Worm (Caenorhabditis elegans) whole organism, L1 larva: ENCODE results near the gene F26G1.10.

Experiments
- C04F5.9 ChIP-seq: sonication (generic microtip); optimal IDR thresholded peaks from 2 replicates; lab custom pipeline; 2016; ENCODE audit warnings: missing genetic modification characterization, missing compliant biosample characterization
- C16A3.4 ChIP-seq: fragments of 150-350 bp; optimal IDR thresholded peaks from 2 replicates; lab custom pipeline; 2014; ENCODE audit warnings: missing biosample characterization, missing genetic modification characterization
- C34B4.2 ChIP-seq: sonication (generic microtip); optimal IDR thresholded peaks from 2 replicates; lab custom pipeline; 2017; ENCODE audit warnings: mild to moderate bottlenecking, missing genetic modification characterization, missing compliant biosample characterization
- aly-2 ChIP-seq: fragments of 150-350 bp; optimal IDR thresholded peaks from 2 replicates; lab custom pipeline; 2014; ENCODE audit warnings: missing biosample characterization, missing genetic modification characterization
- ama-1 ChIP-seq: fragments of 150-350 bp; optimal IDR thresholded peaks from 2 replicates; lab custom pipeline; 2014
- blmp-1 ChIP-seq: fragments of 150-350 bp; optimal IDR thresholded peaks from 2 replicates; lab custom pipeline; 2014; ENCODE audit warnings: missing biosample characterization, missing genetic modification characterization
- ceh-8 ChIP-seq: fragments of 200-800 bp; sonication (Bioruptor generic); optimal IDR thresholded peaks from 2 replicates; lab custom pipeline; 2018; ENCODE audit warnings: mild to moderate bottlenecking, missing genetic modification characterization, moderate library complexity, missing compliant biosample characterization
- ceh-82 ChIP-seq, 3 experiments: fragments of 150-350 bp in 1 of 3; sonication (generic microtip) in 2 of 3; optimal IDR thresholded peaks; 2 replicates each; lab custom pipeline; 2014 to 2017; ENCODE audit warnings: missing biosample characterization in 3 of 3, missing genetic modification characterization in 3 of 3
- ceh-88 ChIP-seq: fragments of 200-800 bp; sonication (Bioruptor generic); IDR thresholded peaks from 2 replicates; pipeline ENCODE4 v1.3.6; 2022; ENCODE audit warnings: missing genetic modification characterization, missing compliant biosample characterization
- ceh-90 ChIP-seq: sonication (generic microtip); optimal IDR thresholded peaks from 2 replicates; lab custom pipeline; 2016; ENCODE audit warnings: missing genetic modification characterization, missing compliant biosample characterization
- ces-1 ChIP-seq: fragments of 150-350 bp; optimal IDR thresholded peaks from 2 replicates; lab custom pipeline; 2014; ENCODE audit warnings: missing biosample characterization, missing genetic modification reagents, missing genetic modification characterization
- dpl-1 ChIP-seq, 3 experiments: fragments of 150-350 bp in 2 of 3; sonication (generic microtip) in 1 of 3; optimal IDR thresholded peaks; 2 replicates each; lab custom pipeline; 2014 to 2017; ENCODE audit warnings: missing biosample characterization in 3 of 3, missing genetic modification characterization in 3 of 3, missing genetic modification reagents in 3 of 3
- efl-1 ChIP-seq, 4 experiments: fragments of 150-350 bp; optimal IDR thresholded peaks in 3 of 4; peaks in 1 of 4; 1 replicate in 1 of 4; 2 replicates in 3 of 4; lab custom pipeline; 2014; ENCODE audit warnings: missing biosample characterization in 2 of 4, missing genetic modification characterization in 2 of 4, missing genetic modification reagents in 2 of 4
- egl-13 ChIP-seq: sonication (generic microtip); optimal IDR thresholded peaks from 2 replicates; lab custom pipeline; 2016; ENCODE audit warnings: missing genotype, missing genetic modification reagents, missing genetic modification characterization, missing compliant biosample characterization
- egl-27 ChIP-seq, 2 experiments: fragments of 150-350 bp in 1 of 2; sonication (generic microtip); optimal IDR thresholded peaks; 3 replicates each; lab custom pipeline; 2017 to 2018; ENCODE audit warnings: missing biosample characterization in 2 of 2, missing genetic modification characterization in 2 of 2, missing genetic modification reagents in 2 of 2
- elt-2 ChIP-seq: sonication (generic microtip); optimal IDR thresholded peaks from 2 replicates; lab custom pipeline; 2016; ENCODE audit warnings: missing genetic modification characterization, mild to moderate bottlenecking, inconsistent platforms, missing compliant biosample characterization, missing genetic modification reagents
- elt-3 ChIP-seq, 6 experiments: fragments of 150-350 bp in 1 of 6; sonication (generic microtip); optimal IDR thresholded peaks; 2 replicates each; lab custom pipeline; 2017 to 2018; ENCODE audit warnings: missing biosample characterization in 6 of 6, missing genetic modification characterization in 6 of 6, inconsistent platforms in 1 of 6
- fos-1 ChIP-seq: fragments of 150-350 bp; optimal IDR thresholded peaks from 2 replicates; lab custom pipeline; 2014; ENCODE audit warnings: missing biosample characterization, missing genetic modification characterization
- grh-1 ChIP-seq: fragments of 200-800 bp; sonication (Bioruptor generic); IDR thresholded peaks from 2 replicates; pipeline ENCODE4 v1.3.6; 2022; ENCODE audit warnings: missing genetic modification reagents, missing genetic modification characterization, missing compliant biosample characterization
- hlh-17 ChIP-seq: fragments of 200-800 bp; sonication (Bioruptor generic); optimal IDR thresholded peaks from 2 replicates; lab custom pipeline; 2018; ENCODE audit warnings: missing genetic modification characterization, mild to moderate bottlenecking, missing compliant biosample characterization, moderate library complexity, borderline replicate concordance
- hlh-4 ChIP-seq: sonication (generic microtip); optimal IDR thresholded peaks from 2 replicates; lab custom pipeline; 2016; ENCODE audit warnings: mild to moderate bottlenecking, missing genetic modification characterization, missing compliant biosample characterization
- jun-1 ChIP-seq: fragments of 150-350 bp; optimal IDR thresholded peaks from 2 replicates; lab custom pipeline; 2014; ENCODE audit warnings: missing biosample characterization, missing genetic modification reagents, missing genetic modification characterization
- lin-13 ChIP-seq: fragments of 150-350 bp; optimal IDR thresholded peaks from 2 replicates; lab custom pipeline; 2014; ENCODE audit warnings: missing biosample characterization, missing genetic modification reagents, missing genetic modification characterization
- lin-14 ChIP-seq: fragments of 200-800 bp; sonication (Bioruptor generic); optimal IDR thresholded peaks from 2 replicates; lab custom pipeline; 2018; ENCODE audit warnings: mild to moderate bottlenecking, missing genetic modification characterization, moderate library complexity, missing compliant biosample characterization
- lin-35 ChIP-seq, 2 experiments: fragments of 150-350 bp; optimal IDR thresholded peaks; 2 replicates each; lab custom pipeline; 2014; ENCODE audit warnings: missing biosample characterization in 2 of 2, missing genetic modification characterization in 2 of 2, missing genetic modification reagents in 2 of 2
- lin-39 ChIP-seq: fragments of 150-350 bp; optimal IDR thresholded peaks from 2 replicates; lab custom pipeline; 2014; ENCODE audit warnings: missing biosample characterization, missing genetic modification reagents, missing genetic modification characterization
- lir-3 ChIP-seq: sonication (generic microtip); optimal IDR thresholded peaks from 2 replicates; lab custom pipeline; 2016; ENCODE audit warnings: mild to moderate bottlenecking, missing genetic modification characterization, moderate library complexity, missing compliant biosample characterization; ENCODE audit not compliant: poor library complexity
- lsy-2 ChIP-seq, 2 experiments: fragments of 150-350 bp; optimal IDR thresholded peaks; 2 replicates each; lab custom pipeline; 2014; ENCODE audit warnings: missing biosample characterization in 2 of 2, missing genetic modification characterization in 2 of 2
- mab-9 ChIP-seq: fragments of 200-800 bp; sonication (Bioruptor generic); IDR thresholded peaks from 2 replicates; pipeline ENCODE4 v1.3.6; 2022; ENCODE audit warnings: missing genetic modification reagents, missing genetic modification characterization, missing compliant biosample characterization
- mdl-1 ChIP-seq, 2 experiments: fragments of 150-350 bp; optimal IDR thresholded peaks; 2 replicates each; lab custom pipeline; 2014 to 2017; ENCODE audit warnings: missing biosample characterization in 2 of 2, missing genetic modification characterization in 2 of 2, inconsistent platforms in 1 of 2
- mef-2 ChIP-seq: fragments of 150-350 bp; optimal IDR thresholded peaks from 2 replicates; lab custom pipeline; 2014; ENCODE audit warnings: missing biosample characterization, missing genetic modification characterization
- nhr-20 ChIP-seq: sonication (generic microtip); optimal IDR thresholded peaks from 2 replicates; lab custom pipeline; 2016; ENCODE audit warnings: mild to moderate bottlenecking, missing genetic modification characterization, missing compliant biosample characterization
- nhr-237 ChIP-seq: fragments of 150-350 bp; optimal IDR thresholded peaks from 2 replicates; lab custom pipeline; 2014; ENCODE audit warnings: missing biosample characterization, missing genetic modification characterization
- nhr-47 ChIP-seq: sonication (generic microtip); optimal IDR thresholded peaks from 2 replicates; lab custom pipeline; 2016; ENCODE audit warnings: mild to moderate bottlenecking, missing genetic modification characterization, moderate library complexity, missing compliant biosample characterization
- nhr-71 ChIP-seq: sonication (generic microtip); optimal IDR thresholded peaks from 2 replicates; lab custom pipeline; 2016; ENCODE audit warnings: mild to moderate bottlenecking, missing genetic modification characterization, moderate library complexity, missing compliant biosample characterization
- nhr-76 ChIP-seq: sonication (generic microtip); optimal IDR thresholded peaks from 2 replicates; lab custom pipeline; 2017; ENCODE audit warnings: missing biosample characterization, missing genetic modification characterization
- nhr-85 ChIP-seq: sonication (generic microtip); peaks from one replicate; lab custom pipeline; 2016; ENCODE audit warnings: missing genetic modification characterization, inconsistent platforms, missing compliant biosample characterization
- nhr-90 ChIP-seq: sonication (generic microtip); optimal IDR thresholded peaks from 2 replicates; lab custom pipeline; 2016; ENCODE audit warnings: mild to moderate bottlenecking, missing genetic modification characterization, missing compliant biosample characterization; ENCODE audit not compliant: poor library complexity
- pag-3 ChIP-seq: sonication (generic microtip); optimal IDR thresholded peaks from 2 replicates; lab custom pipeline; 2017; ENCODE audit warnings: missing genetic modification characterization, mild to moderate bottlenecking, missing compliant biosample characterization, antibody characterized with exemption, borderline replicate concordance; ENCODE audit not compliant: insufficient read depth
- snu-23 ChIP-seq: sonication (generic microtip); optimal IDR thresholded peaks from 2 replicates; lab custom pipeline; 2016; ENCODE audit warnings: missing genetic modification characterization, missing compliant biosample characterization
- sox-4 ChIP-seq: sonication (generic microtip); optimal IDR thresholded peaks from 2 replicates; lab custom pipeline; 2016; ENCODE audit warnings: missing genetic modification characterization, missing compliant biosample characterization
- sptf-1 ChIP-seq: fragments of 150-350 bp; optimal IDR thresholded peaks from 2 replicates; lab custom pipeline; 2014; ENCODE audit warnings: missing biosample characterization, missing genetic modification characterization
- sup-37 ChIP-seq: fragments of 200-800 bp; sonication (Bioruptor generic); optimal IDR thresholded peaks from 2 replicates; lab custom pipeline; 2018; ENCODE audit warnings: mild to moderate bottlenecking, missing genetic modification characterization, missing compliant biosample characterization
- swsn-7 ChIP-seq: sonication (generic microtip); optimal IDR thresholded peaks from 2 replicates; lab custom pipeline; 2016; ENCODE audit warnings: missing genetic modification characterization, missing compliant biosample characterization
- tbx-2 ChIP-seq: sonication (generic microtip); optimal IDR thresholded peaks from 2 replicates; lab custom pipeline; 2016; ENCODE audit warnings: missing genetic modification characterization, missing compliant biosample characterization
- tlp-1 ChIP-seq: fragments of 150-350 bp; optimal IDR thresholded peaks from 2 replicates; lab custom pipeline; 2014; ENCODE audit warnings: missing biosample characterization, missing genetic modification characterization
- unc-130 ChIP-seq: fragments of 150-350 bp; optimal IDR thresholded peaks from 2 replicates; lab custom pipeline; 2017; ENCODE audit warnings: missing biosample characterization, missing genetic modification characterization, inconsistent platforms
- zag-1 ChIP-seq: fragments of 150-350 bp; optimal IDR thresholded peaks from 2 replicates; lab custom pipeline; 2014; ENCODE audit warnings: missing biosample characterization, missing genetic modification characterization
- zip-4 ChIP-seq: fragments of 200-800 bp; sonication (Bioruptor generic); optimal IDR thresholded peaks from 2 replicates; lab custom pipeline; 2018; ENCODE audit warnings: mild to moderate bottlenecking, missing genetic modification characterization, moderate library complexity, missing compliant biosample characterization
- ztf-11 ChIP-seq, 2 experiments: sonication (generic microtip); optimal IDR thresholded peaks; 2 replicates each; lab custom pipeline; 2016 to 2017; ENCODE audit warnings: missing genetic modification characterization in 2 of 2, missing biosample characterization in 1 of 2, missing compliant biosample characterization in 1 of 2

The F26G1.10 gene

ce11 chrII:4739984-4740462, 34.2 kb upstream of the F26G1.10 start, which contains the start of gene eas-1 (continued):
- TF ChIP-seq lir-3 (peak; percentile 95), elt-3 (tag; optimal IDR thresholded peaks at IDR 0.05; lab: Kevin White, UChicago) (peak in 3 of 6 experiments; percentile 1 to 79 (median 19)), lin-39 (tag; lab: Kevin White, UChicago) (peak; percentile 35), nhr-76 (no peak), sup-37 (no peak), ceh-82 (tag; optimal IDR thresholded peaks at IDR 0.05; lab: Kevin White, UChicago) (peak; percentile 62 to 79 (median 78)), pag-3 (tag; lab: Kevin White, UChicago) (no peak), sox-4 (tag; lab: Kevin White, UChicago) (peak; percentile 87), lsy-2 (tag; optimal IDR thresholded peaks at IDR 0.05; lab: Kevin White, UChicago) (peak; percentile 82 to 87), lin-14 (GFP tag; lab: Kevin White, UChicago) (peak; percentile 83), C34B4.2 (tag; lab: Kevin White, UChicago) (no peak), nhr-71 (peak; percentile 91), lin-13 (GFP tag; lab: Kevin White, UChicago) (peak; percentile 37), aly-2 (tag; lab: Kevin White, UChicago) (no peak), hlh-17 (GFP tag; lab: Kevin White, UChicago) (no peak), mab-9 (peak; percentile 69), nhr-47 (tag; lab: Kevin White, UChicago) (peak; percentile 92), nhr-237 (peak; percentile 26), tlp-1 (no peak), sptf-1 (no peak), snu-23 (peak; percentile 86), mef-2 (peak; percentile 9), hlh-4 (tag; lab: Kevin White, UChicago) (no peak), swsn-7 (tag; lab: Kevin White, UChicago) (peak; percentile 79), ceh-88 (GFP tag; lab: Robert Waterston, UW) (peak; percentile 57; the same call in 1 of the 2 replicates), C16A3.4 (tag; lab: Kevin White, UChicago) (peak; percentile 71), ama-1 (no peak), ces-1 (no peak), ztf-11 (tag; optimal IDR thresholded peaks at IDR 0.05; lab: Kevin White, UChicago) (peak in 1 of 2 experiments; percentile 88), elt-2 (tag; lab: Kevin White, UChicago) (peak; percentile 91), grh-1 (peak; percentile 61)

ce11 chrII:4741527-4742187, 32.5 kb upstream of the F26G1.10 start, which contains the start of gene acs-11:
Gene acs-11 (plus strand): TSS chrII:4742137.
- TF ChIP-seq zag-1 (tag; lab: Kevin White, UChicago), result no peak
- peak in 1 of 2 experiments; percentile 5 for TF ChIP-seq mdl-1 (tag; optimal IDR thresholded peaks at IDR 0.05; lab: Kevin White, UChicago)
- no peak for TF ChIP-seq jun-1 (tag; lab: Kevin White, UChicago)
- TF ChIP-seq egl-13, result no peak
- no peak for TF ChIP-seq lsy-2 (tag; optimal IDR thresholded peaks at IDR 0.05; lab: Kevin White, UChicago)
- peak; percentile 14 for TF ChIP-seq nhr-90 (tag; lab: Kevin White, UChicago)
- no peak for TF ChIP-seq fos-1 (tag; lab: Kevin White, UChicago)
- peak; percentile 27 for TF ChIP-seq unc-130 (tag; lab: Kevin White, UChicago)
- no peak for TF ChIP-seq tbx-2 (tag; lab: Kevin White, UChicago)
- peak; percentile 25 for TF ChIP-seq nhr-71
- TF ChIP-seq nhr-20 (tag; lab: Kevin White, UChicago), result peak; percentile 11
- TF ChIP-seq lin-35 (GFP tag; optimal IDR thresholded peaks at IDR 0.05; lab: Kevin White, UChicago), result peak in 1 of 2 experiments; percentile 58
- TF ChIP-seq ceh-8 (GFP tag; lab: Kevin White, UChicago), result no peak
- TF ChIP-seq snu-23, result peak; percentile 13
- TF ChIP-seq blmp-1 (tag; lab: Kevin White, UChicago), result peak; percentile 65
- peak; percentile 23 for TF ChIP-seq lin-14 (GFP tag; lab: Kevin White, UChicago)
- TF ChIP-seq elt-2 (tag; lab: Kevin White, UChicago), result peak; percentile 22
- TF ChIP-seq ceh-90, result no peak
- TF ChIP-seq egl-27 (tag; optimal IDR thresholded peaks at IDR 0.05; lab: Kevin White, UChicago), result no peak
- TF ChIP-seq nhr-85, result peak; percentile 61
- TF ChIP-seq efl-1 (optimal IDR thresholded peaks at IDR 0.05; lab: Kevin White, UChicago), result no peak
- TF ChIP-seq efl-1 (GFP tag; optimal IDR thresholded peaks at IDR 0.05 in 1 of 2; lab: Kevin White, UChicago), result peak in 1 of 2 experiments; percentile 89
- TF ChIP-seq lin-13 (GFP tag; lab: Kevin White, UChicago), result no peak
- TF ChIP-seq zip-4 (GFP tag; lab: Kevin White, UChicago), result no peak
- no peak for TF ChIP-seq dpl-1 (GFP tag; optimal IDR thresholded peaks at IDR 0.05; lab: Kevin White, UChicago)
- no peak for TF ChIP-seq C04F5.9
